Fruit fly (Drosophila melanogaster) whole organism, embryonic: ENCODE measurements around the gene Cpr67Fb.

ENCODE experiments used
- Abd-B ChIP-seq: fragments of 200-800 bp; sonication (Bioruptor generic); optimal IDR thresholded peaks from 2 replicates; lab custom pipeline; 2018; ENCODE audit warnings: missing biosample characterization, mild to moderate bottlenecking, missing genetic modification characterization, moderate library complexity
- Adf1 ChIP-seq: fragments of 200-800 bp; sonication (Bioruptor generic); IDR thresholded peaks from 2 replicates; pipeline ENCODE4 v1.3.6; 2022; ENCODE audit warnings: missing biosample characterization, missing genetic modification characterization
- Antp ChIP-seq: fragments of 200-800 bp; sonication (Bioruptor generic); optimal IDR thresholded peaks from 3 replicates; lab custom pipeline; 2016; ENCODE audit warnings: missing biosample characterization, missing genetic modification characterization
- B-H2 ChIP-seq: fragments of 200-800 bp; sonication (Bioruptor generic); optimal IDR thresholded peaks from 2 replicates; lab custom pipeline; 2018; ENCODE audit warnings: missing biosample characterization, mild to moderate bottlenecking, missing genetic modification characterization
- CG10543 ChIP-seq: fragments of 200-800 bp; sonication (Bioruptor generic); optimal IDR thresholded peaks from 3 replicates; lab custom pipeline; 2017; ENCODE audit warnings: missing biosample characterization, mild to moderate bottlenecking, missing genetic modification characterization, moderate library complexity
- CG10565 ChIP-seq: fragments of 200-800 bp; sonication (Bioruptor generic); optimal IDR thresholded peaks from 3 replicates; lab custom pipeline; 2016; ENCODE audit warnings: missing biosample characterization, mild to moderate bottlenecking, missing genetic modification characterization
- CG11398 ChIP-seq: fragments of 200-800 bp; sonication (Bioruptor generic); optimal IDR thresholded peaks from 2 replicates; lab custom pipeline; 2016; ENCODE audit warnings: missing biosample characterization, missing genetic modification characterization
- CG13296 ChIP-seq: fragments of 200-800 bp; sonication (Bioruptor generic); optimal IDR thresholded peaks from 3 replicates; lab custom pipeline; 2018; ENCODE audit warnings: missing biosample characterization, mild to moderate bottlenecking, missing genetic modification characterization
- CG14050 ChIP-seq: fragments of 200-800 bp; sonication (Bioruptor generic); IDR thresholded peaks from 3 replicates; pipeline ENCODE4 v1.3.6; 2022; ENCODE audit warnings: missing biosample characterization, missing genetic modification characterization
- CG15269 ChIP-seq: fragments of 200-800 bp; sonication (Bioruptor generic); optimal IDR thresholded peaks from 2 replicates; lab custom pipeline; 2018; ENCODE audit warnings: missing biosample characterization, mild to moderate bottlenecking, missing genetic modification characterization, moderate library complexity
- CG17359 ChIP-seq: fragments of 200-800 bp; sonication (Bioruptor generic); optimal IDR thresholded peaks from 3 replicates; lab custom pipeline; 2018; ENCODE audit warnings: missing biosample characterization, mild to moderate bottlenecking, missing genetic modification characterization, moderate library complexity
- CG18619 ChIP-seq: fragments of 200-800 bp; sonication (Bioruptor generic); optimal IDR thresholded peaks from 3 replicates; lab custom pipeline; 2017; ENCODE audit warnings: missing biosample characterization, mild to moderate bottlenecking, missing genetic modification characterization
- CG30020 ChIP-seq: fragments of 200-800 bp; optimal IDR thresholded peaks from 2 replicates; lab custom pipeline; 2019; ENCODE audit warnings: missing biosample characterization, mild to moderate bottlenecking, missing genetic modification characterization, moderate library complexity
- CG3847 ChIP-seq: fragments of 200-800 bp; sonication (Bioruptor generic); IDR thresholded peaks from 2 replicates; pipeline ENCODE4 v1.3.6; 2022; ENCODE audit warnings: missing biosample characterization, missing genetic modification characterization
- CG4820 ChIP-seq: fragments of 200-800 bp; sonication (Bioruptor generic); optimal IDR thresholded peaks from 3 replicates; lab custom pipeline; 2016; ENCODE audit warnings: missing biosample characterization, missing genetic modification characterization
- CG6272 ChIP-seq: fragments of 200-800 bp; sonication (Bioruptor generic); IDR thresholded peaks from 2 replicates; pipeline ENCODE4 v1.3.6; 2022; ENCODE audit warnings: missing biosample characterization, missing genetic modification characterization
- CG6854 ChIP-seq: fragments of 200-800 bp; sonication (Bioruptor generic); optimal IDR thresholded peaks from 3 replicates; lab custom pipeline; 2017; ENCODE audit warnings: missing biosample characterization, mild to moderate bottlenecking, missing genetic modification characterization
- CG7839 ChIP-seq: fragments of 200-800 bp; sonication (Bioruptor generic); optimal IDR thresholded peaks from 3 replicates; lab custom pipeline; 2018; ENCODE audit warnings: missing biosample characterization, mild to moderate bottlenecking, missing genetic modification characterization, moderate library complexity
- CG8388 ChIP-seq: fragments of 200-800 bp; sonication (Bioruptor generic); optimal IDR thresholded peaks from 2 replicates; lab custom pipeline; 2019; ENCODE audit warnings: missing biosample characterization, mild to moderate bottlenecking, missing genetic modification characterization, moderate library complexity
- Camta ChIP-seq: fragments of 200-800 bp; sonication (Bioruptor generic); optimal IDR thresholded peaks from 2 replicates; lab custom pipeline; 2016; ENCODE audit warnings: missing biosample characterization, missing genetic modification characterization
- Doc3 ChIP-seq: fragments of 200-800 bp; sonication (Bioruptor generic); IDR thresholded peaks from 3 replicates; pipeline ENCODE4 v1.3.6; 2022; ENCODE audit warnings: missing biosample characterization, missing genetic modification characterization; ENCODE audit not compliant: partially characterized antibody
- GATAe ChIP-seq: fragments of 200-800 bp; sonication (Bioruptor generic); conservative IDR thresholded peaks from 2 replicates; pipeline ENCODE4 v1.3.6; 2022; ENCODE audit warnings: missing biosample characterization, missing genetic modification characterization
- Gug ChIP-seq: fragments of 200-800 bp; sonication (Bioruptor generic); IDR thresholded peaks from 4 replicates; pipeline ENCODE4 v1.3.6; 2022; ENCODE audit warnings: missing biosample characterization, missing genetic modification characterization
- MBD-R2 ChIP-seq: fragments of 200-800 bp; sonication (Bioruptor generic); IDR thresholded peaks from 2 replicates; pipeline ENCODE4 v1.3.6; 2022; ENCODE audit warnings: missing biosample characterization, missing genetic modification characterization
- Med ChIP-seq: fragments of 200-800 bp; sonication (Bioruptor generic); peaks from one replicate; lab custom pipeline; 2016; ENCODE audit warnings: missing biosample characterization, missing genetic modification characterization, mild to moderate bottlenecking, inconsistent platforms, moderate library complexity
- Nf-YB ChIP-seq: fragments of 200-800 bp; sonication (Bioruptor generic); optimal IDR thresholded peaks from 3 replicates; lab custom pipeline; 2019; ENCODE audit warnings: missing biosample characterization, mild to moderate bottlenecking, missing genetic modification characterization, moderate library complexity
- NfI ChIP-seq: fragments of 200-800 bp; sonication (Bioruptor generic); optimal IDR thresholded peaks from 3 replicates; lab custom pipeline; 2018; ENCODE audit warnings: missing biosample characterization, mild to moderate bottlenecking, missing genetic modification characterization, moderate library complexity
- Opbp ChIP-seq: fragments of 200-800 bp; sonication (Bioruptor generic); IDR thresholded peaks from 3 replicates; pipeline ENCODE4 v1.3.6; 2022; ENCODE audit warnings: missing biosample characterization, missing genetic modification characterization; ENCODE audit not compliant: partially characterized antibody
- Pdp1 ChIP-seq, 2 experiments: fragments of 200-800 bp; sonication (Bioruptor generic); optimal IDR thresholded peaks; 3 replicates each; lab custom pipeline; 2016; ENCODE audit warnings: missing biosample characterization in 2 of 2, missing genetic modification characterization in 2 of 2, mild to moderate bottlenecking in 1 of 2, moderate library complexity in 1 of 2
- Ravus ChIP-seq: fragments of 200-800 bp; sonication (Bioruptor generic); IDR thresholded peaks from 2 replicates; pipeline ENCODE4 v1.3.6; 2022; ENCODE audit warnings: missing biosample characterization, missing genetic modification characterization
- bigmax ChIP-seq: fragments of 200-800 bp; sonication (Bioruptor generic); optimal IDR thresholded peaks from 2 replicates; lab custom pipeline; 2018; ENCODE audit warnings: missing biosample characterization, mild to moderate bottlenecking, missing genetic modification characterization
- chinmo ChIP-seq: fragments of 200-800 bp; sonication (Bioruptor generic); IDR thresholded peaks from 4 replicates; pipeline ENCODE4 v1.3.6; 2022; ENCODE audit warnings: missing biosample characterization, missing genetic modification characterization; ENCODE audit not compliant: partially characterized antibody
- dati ChIP-seq: fragments of 200-800 bp; sonication (Bioruptor generic); IDR thresholded peaks from 2 replicates; pipeline ENCODE4 v1.3.6; 2022; ENCODE audit warnings: missing biosample characterization, missing genetic modification characterization
- dysf ChIP-seq: fragments of 200-800 bp; sonication (Bioruptor generic); IDR thresholded peaks from 3 replicates; pipeline ENCODE4 v1.3.6; 2022; ENCODE audit warnings: missing biosample characterization, missing genetic modification characterization
- ems ChIP-seq: fragments of 200-800 bp; sonication (Bioruptor generic); optimal IDR thresholded peaks from 3 replicates; lab custom pipeline; 2016; ENCODE audit warnings: missing biosample characterization, missing genetic modification characterization
- fru ChIP-seq: fragments of >200 bp; optimal IDR thresholded peaks from 2 replicates; lab custom pipeline; 2017
- gcm2 ChIP-seq: fragments of 200-800 bp; sonication (Bioruptor generic); optimal IDR thresholded peaks from 2 replicates; lab custom pipeline; 2016; ENCODE audit warnings: missing biosample characterization, missing genetic modification characterization
- ham ChIP-seq: fragments of 200-800 bp; sonication (Bioruptor generic); IDR thresholded peaks from 2 replicates; pipeline ENCODE4 v1.3.6; 2022; ENCODE audit warnings: missing biosample characterization, missing genetic modification characterization
- hth ChIP-seq: fragments of >200 bp; optimal IDR thresholded peaks from 2 replicates; lab custom pipeline; 2017; ENCODE audit warnings: inconsistent platforms
- insv ChIP-seq, 2 experiments: fragments of 200-800 bp; sonication (Bioruptor generic); optimal IDR thresholded peaks; 3 replicates each; lab custom pipeline; 2016 to 2018; ENCODE audit warnings: missing biosample characterization in 2 of 2, missing genetic modification characterization in 2 of 2
- lmd ChIP-seq: fragments of 200-800 bp; sonication (Bioruptor generic); IDR thresholded peaks from 2 replicates; pipeline ENCODE4 v1.3.6; 2022; ENCODE audit warnings: missing biosample characterization, missing genetic modification characterization
- peb ChIP-seq: fragments of 200-800 bp; sonication (Bioruptor generic); IDR thresholded peaks from 2 replicates; pipeline ENCODE4 v1.3.6; 2022; ENCODE audit warnings: missing biosample characterization, missing genetic modification characterization
- pum ChIP-seq: fragments of 200-800 bp; sonication (Bioruptor generic); optimal IDR thresholded peaks from 2 replicates; lab custom pipeline; 2016; ENCODE audit warnings: missing biosample characterization, missing genetic modification characterization
- ranshi ChIP-seq: fragments of 200-800 bp; sonication (Bioruptor generic); IDR thresholded peaks from 2 replicates; pipeline ENCODE4 v1.3.6; 2022; ENCODE audit warnings: missing biosample characterization, missing genetic modification characterization
- repo ChIP-seq: fragments of 200-800 bp; sonication (Bioruptor generic); optimal IDR thresholded peaks from 2 replicates; lab custom pipeline; 2016; ENCODE audit warnings: missing biosample characterization, missing genetic modification characterization
- so ChIP-seq: fragments of 200-800 bp; sonication (Bioruptor generic); IDR thresholded peaks from 3 replicates; pipeline ENCODE4 v1.3.6; 2022; ENCODE audit warnings: missing biosample characterization, missing genetic modification characterization
- sob ChIP-seq: fragments of 200-800 bp; sonication (Bioruptor generic); IDR thresholded peaks from 2 replicates; pipeline ENCODE4 v1.3.6; 2022; ENCODE audit warnings: missing biosample characterization, missing genetic modification characterization
- sqz ChIP-seq: fragments of 200-800 bp; sonication (Bioruptor generic); optimal IDR thresholded peaks from 3 replicates; lab custom pipeline; 2018; ENCODE audit warnings: missing biosample characterization, mild to moderate bottlenecking, missing genetic modification characterization
- tin ChIP-seq: fragments of 200-800 bp; sonication (Bioruptor generic); optimal IDR thresholded peaks from 3 replicates; lab custom pipeline; 2016; ENCODE audit warnings: missing biosample characterization, missing genetic modification characterization
- zen2 ChIP-seq: fragments of 200-800 bp; sonication (Bioruptor generic); IDR thresholded peaks from 3 replicates; pipeline ENCODE4 v1.3.6; 2022; ENCODE audit warnings: missing biosample characterization, missing genetic modification characterization; ENCODE audit not compliant: partially characterized antibody

The Cpr67Fb gene

dm6 chr3L:10844548-10845530 is 49.1 kb upstream of the Cpr67Fb start (continued):
- TF ChIP-seq CG10565 (no peak), CG6272 (GFP tag; lab: Robert Waterston, UW) (no peak), NfI (GFP tag; lab: Kevin White, UChicago) (no peak), Med (GFP tag; lab: Kevin White, UChicago) (peak; percentile 72), CG15269 (tag; lab: Kevin White, UChicago) (no peak), Pdp1 (GFP tag; optimal IDR thresholded peaks at IDR 0.05; lab: Kevin White, UChicago) (peak; percentile 14 to 15), Nf-YB (no peak), insv (GFP tag; optimal IDR thresholded peaks at IDR 0.05; lab: Kevin White, UChicago) (no peak), Doc3 (no peak), Adf1 (no peak), Antp (GFP tag; lab: Kevin White, UChicago) (no peak), repo (GFP tag; lab: Kevin White, UChicago) (no peak), fru (lab: Kevin White, UChicago) (no peak), so (GFP tag; lab: Robert Waterston, UW) (no peak; the same call in 2 of the 3 replicates), GATAe (GFP tag; lab: Robert Waterston, UW) (no peak), gcm2 (no peak), CG6854 (no peak), hth (no peak), Abd-B (GFP tag; lab: Kevin White, UChicago) (peak; percentile 36), CG18619 (peak; percentile 30), CG30020 (tag; lab: Kevin White, UChicago) (no peak), tin (peak; percentile 43), CG11398 (GFP tag; lab: Kevin White, UChicago) (peak; percentile 22), bigmax (GFP tag; lab: Kevin White, UChicago) (no peak), zen2 (no peak), Gug (GFP tag; lab: Robert Waterston, UW) (no peak), MBD-R2 (no peak), CG14050 (no peak), pum (GFP tag; lab: Kevin White, UChicago) (peak; percentile 42), peb (GFP tag; lab: Robert Waterston, UW) (no peak), sqz (GFP tag; lab: Kevin White, UChicago) (no peak), CG13296 (GFP tag; lab: Kevin White, UChicago) (no peak), B-H2 (GFP tag; lab: Kevin White, UChicago) (no peak), CG17359 (tag; lab: Kevin White, UChicago) (peak; percentile 11), CG3847 (GFP tag; lab: Robert Waterston, UW) (no peak), dysf (0 out of 3 replicates have a peak, but pooled peaks have one; percentile 24), Ravus (GFP tag; lab: Robert Waterston, UW) (no peak), sob (no peak), ems (no peak), lmd (GFP tag; lab: Robert Waterston, UW) (no peak; the same call in none of the 2 replicates), ham (GFP tag; lab: Robert Waterston, UW) (no peak), Opbp (GFP tag; lab: Robert Waterston, UW) (no peak), dati (GFP tag; lab: Robert Waterston, UW) (no peak), CG7839 (peak; percentile 63), ranshi (GFP tag; lab: Robert Waterston, UW) (no peak), chinmo (no peak), CG4820 (peak; percentile 28), CG10543 (GFP tag; lab: Kevin White, UChicago) (peak; percentile 36), Camta (peak; percentile 3), CG8388 (GFP tag; lab: Kevin White, UChicago) (peak; percentile 42)
